Fruit fly (Drosophila melanogaster): ENCODE data around the gene CG4815.

The CG4815 gene

dm6 chr3R:27946555-27947204 lies 43.9 kb downstream of the CG4815 start (continued):
- TF ChIP-seq chinmo (GFP tag; IDR thresholded peaks at IDR 0.05; ENCODE audit: partially characterized antibody): 0 out of 4 replicates have a peak, but pooled peaks have one; percentile 7
- no peak for TF ChIP-seq Sin3A (optimal IDR thresholded peaks at IDR 0.05)
- TF ChIP-seq Fer1 (GFP tag; optimal IDR thresholded peaks at IDR 0.05): peak; percentile 31
- peak; percentile 41 for TF ChIP-seq PHDP (tag; optimal IDR thresholded peaks at IDR 0.05)
- TF ChIP-seq CG12659 (GFP tag; optimal IDR thresholded peaks at IDR 0.05): no peak
- no peak for TF ChIP-seq CG11456 (GFP tag; IDR thresholded peaks at IDR 0.05)
- no peak for TF ChIP-seq peb (GFP tag; IDR thresholded peaks at IDR 0.05)
- no peak for TF ChIP-seq CG42726 (GFP tag; IDR thresholded peaks at IDR 0.05; ENCODE audit: partially characterized antibody)
- peak; percentile 51 for TF ChIP-seq CG10543 (GFP tag; optimal IDR thresholded peaks at IDR 0.05)
- TF ChIP-seq Rfx (GFP tag; IDR thresholded peaks at IDR 0.05): 0 out of 2 replicates have a peak, but pooled peaks have one; percentile 32
- TF ChIP-seq sens (GFP tag): peak; percentile 47
- no peak for TF ChIP-seq CG12155 (GFP tag; optimal IDR thresholded peaks at IDR 0.05)
- TF ChIP-seq CG5180 (GFP tag; optimal IDR thresholded peaks at IDR 0.05): peak; percentile 28
- TF ChIP-seq sr (GFP tag; IDR thresholded peaks at IDR 0.05): no peak
- no peak for TF ChIP-seq oc (tag; optimal IDR thresholded peaks at IDR 0.05)
- TF ChIP-seq cas (GFP tag; IDR thresholded peaks at IDR 0.05): no peak
- peak; percentile 82 for TF ChIP-seq cwo (GFP tag; optimal IDR thresholded peaks at IDR 0.05)
- TF ChIP-seq CG6654 (GFP tag; optimal IDR thresholded peaks at IDR 0.05): no peak
- TF ChIP-seq hkb (optimal IDR thresholded peaks at IDR 0.05): no peak
- TF ChIP-seq hkb (GFP tag; IDR thresholded peaks at IDR 0.05): no peak
- no peak for TF ChIP-seq gcm2 (GFP tag; optimal IDR thresholded peaks at IDR 0.05)
- TF ChIP-seq ash1 (GFP tag; optimal IDR thresholded peaks at IDR 0.05): no peak
- no peak for TF ChIP-seq CG4617 (GFP tag; optimal IDR thresholded peaks at IDR 0.05; ENCODE audit: borderline replicate concordance)
- no peak for TF ChIP-seq cad (GFP tag; optimal IDR thresholded peaks at IDR 0.05)
- TF ChIP-seq CG34422 (GFP tag; IDR thresholded peaks at IDR 0.05): no peak
- no peak for TF ChIP-seq Kr (GFP tag; optimal IDR thresholded peaks at IDR 0.05)
- TF ChIP-seq caup (GFP tag; optimal IDR thresholded peaks at IDR 0.05; ENCODE audit: severe bottlenecking): peak; percentile 7
- TF ChIP-seq vvl (GFP tag; IDR thresholded peaks at IDR 0.05): no peak
- peak; percentile 51 for TF ChIP-seq CG15696 (tag; optimal IDR thresholded peaks at IDR 0.05)
- no peak for TF ChIP-seq hth (optimal IDR thresholded peaks at IDR 0.05)

DNA sequence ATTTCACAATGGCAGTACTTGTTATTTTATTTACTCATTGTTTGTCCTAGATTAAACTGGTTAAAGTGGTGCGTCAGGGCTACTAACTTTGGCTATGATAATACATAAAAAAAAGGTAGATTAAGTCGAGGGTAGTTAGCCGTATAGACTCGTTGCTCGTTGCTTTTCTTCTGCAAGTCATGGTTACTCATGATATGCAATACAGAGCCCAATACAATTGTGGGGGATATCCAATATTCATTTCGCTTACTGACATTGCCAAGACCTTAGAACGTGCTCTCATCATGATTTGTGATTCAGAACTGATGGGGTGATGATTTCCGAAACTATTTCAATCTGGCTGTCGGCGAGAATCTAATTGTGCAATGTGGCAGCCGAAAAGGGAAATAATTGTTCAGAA lies 45.2 kb downstream of the CG4815 start:
- TF ChIP-seq sens (GFP tag) (peak; percentile 23), ewg (GFP tag; optimal IDR thresholded peaks at IDR 0.05) (no peak)
